Worm (Caenorhabditis elegans) whole organism, young adult: ENCODE results near the gene abhd-14.

Experiments
- B0035.1 ChIP-seq: sonication (generic microtip); optimal IDR thresholded peaks from 2 replicates; lab custom pipeline; 2016; ENCODE audit warnings: missing genetic modification characterization, mild to moderate bottlenecking, missing compliant biosample characterization, missing genotype, missing genetic modification reagents
- C17E4.6 ChIP-seq: fragments of 200-800 bp; sonication (Bioruptor generic); IDR thresholded peaks from 2 replicates; pipeline ENCODE4 v1.3.6; 2022; ENCODE audit warnings: missing genetic modification reagents, missing genetic modification characterization, missing compliant biosample characterization
- F37B4.10 ChIP-seq: fragments of 200-800 bp; sonication (Bioruptor generic); IDR thresholded peaks from 2 replicates; pipeline ENCODE4 v1.3.6; 2022; ENCODE audit warnings: missing genetic modification characterization, missing compliant biosample characterization
- F49E8.2 ChIP-seq: sonication (generic microtip); optimal IDR thresholded peaks from 3 replicates; lab custom pipeline; 2017; ENCODE audit warnings: missing genetic modification characterization, mild to moderate bottlenecking, missing compliant biosample characterization, antibody characterized with exemption, moderate library complexity; ENCODE audit not compliant: insufficient read depth
- K12H6.12 ChIP-seq: fragments of 200-800 bp; sonication (Bioruptor generic); optimal IDR thresholded peaks from 2 replicates; lab custom pipeline; 2018; ENCODE audit warnings: mild to moderate bottlenecking, missing genetic modification characterization, missing compliant biosample characterization
- T07F8.4 ChIP-seq: sonication (generic microtip); optimal IDR thresholded peaks from 2 replicates; lab custom pipeline; 2016; ENCODE audit warnings: mild to moderate bottlenecking, missing genetic modification characterization, moderate library complexity, missing compliant biosample characterization
- T26A5.8 ChIP-seq: sonication (generic microtip); optimal IDR thresholded peaks from 2 replicates; lab custom pipeline; 2016; ENCODE audit warnings: missing genetic modification characterization, missing compliant biosample characterization
- Y53F4B.3 ChIP-seq: fragments of 200-800 bp; sonication (Bioruptor generic); IDR thresholded peaks from 2 replicates; pipeline ENCODE4 v1.3.6; 2022; ENCODE audit warnings: missing genetic modification reagents, missing genetic modification characterization, missing compliant biosample characterization
- Y67H2A.10 ChIP-seq: fragments of 200-800 bp; sonication (Bioruptor generic); conservative IDR thresholded peaks from 2 replicates; pipeline ENCODE4 v1.3.6; 2022; ENCODE audit warnings: missing genetic modification reagents, missing genetic modification characterization, missing compliant biosample characterization
- ZK185.1 ChIP-seq: sonication (generic microtip); optimal IDR thresholded peaks from 2 replicates; lab custom pipeline; 2016; ENCODE audit warnings: mild to moderate bottlenecking, missing genetic modification characterization, missing compliant biosample characterization; ENCODE audit not compliant: poor library complexity, severe bottlenecking
- akir-1 ChIP-seq: fragments of 200-800 bp; sonication (Bioruptor generic); optimal IDR thresholded peaks from 2 replicates; lab custom pipeline; 2018; ENCODE audit warnings: mild to moderate bottlenecking, missing genetic modification characterization, moderate library complexity, missing compliant biosample characterization
- attf-5 ChIP-seq: fragments of 200-800 bp; sonication (Bioruptor generic); optimal IDR thresholded peaks from 2 replicates; lab custom pipeline; 2018; ENCODE audit warnings: mild to moderate bottlenecking, missing genetic modification characterization, missing compliant biosample characterization
- bed-1 ChIP-seq: fragments of 200-800 bp; sonication (Bioruptor generic); IDR thresholded peaks from 2 replicates; pipeline ENCODE4 v1.3.6; 2022; ENCODE audit warnings: missing genetic modification reagents, missing genetic modification characterization, missing compliant biosample characterization
- bed-2 ChIP-seq: fragments of 200-800 bp; sonication (Bioruptor generic); IDR thresholded peaks from 2 replicates; pipeline ENCODE4 v1.3.6; 2022; ENCODE audit warnings: missing genetic modification reagents, missing genetic modification characterization, missing compliant biosample characterization
- cebp-1 ChIP-seq, 2 experiments: fragments of 200-800 bp in 1 of 2; sonication (Bioruptor generic) in 1 of 2; sonication (generic microtip) in 1 of 2; IDR thresholded peaks in 1 of 2; optimal IDR thresholded peaks in 1 of 2; 2 replicates each; pipeline versions ENCODE4 v1.3.6 to Lab custom; 2017 to 2022; ENCODE audit warnings: missing compliant biosample characterization in 2 of 2, missing genetic modification characterization in 2 of 2, mild to moderate bottlenecking in 1 of 2, missing genetic modification reagents in 1 of 2, moderate library complexity in 1 of 2
- ceh-40 ChIP-seq: fragments of 200-800 bp; sonication (Bioruptor generic); IDR thresholded peaks from 2 replicates; pipeline ENCODE4 v1.3.6; 2022; ENCODE audit warnings: missing genetic modification characterization, missing compliant biosample characterization
- ceh-79 ChIP-seq: sonication (generic microtip); optimal IDR thresholded peaks from 2 replicates; lab custom pipeline; 2017; ENCODE audit warnings: mild to moderate bottlenecking, missing genetic modification characterization, missing compliant biosample characterization
- ceh-91 ChIP-seq: fragments of 200-800 bp; sonication (Bioruptor generic); IDR thresholded peaks from 2 replicates; pipeline ENCODE4 v1.3.6; 2022; ENCODE audit warnings: missing genetic modification reagents, missing genetic modification characterization, missing compliant biosample characterization
- chd-7 ChIP-seq: sonication (generic microtip); optimal IDR thresholded peaks from 2 replicates; lab custom pipeline; 2016; ENCODE audit warnings: mild to moderate bottlenecking, missing genetic modification characterization, moderate library complexity, missing compliant biosample characterization
- die-1 ChIP-seq: sonication (generic microtip); optimal IDR thresholded peaks from 2 replicates; lab custom pipeline; 2016; ENCODE audit warnings: missing genotype, mild to moderate bottlenecking, missing genetic modification characterization, missing compliant biosample characterization
- egl-44 ChIP-seq: fragments of 200-800 bp; sonication (Bioruptor generic); IDR thresholded peaks from 2 replicates; pipeline ENCODE4 v1.3.6; 2022; ENCODE audit warnings: missing genetic modification reagents, missing genetic modification characterization, missing compliant biosample characterization
- egrh-3 ChIP-seq: fragments of 200-800 bp; sonication (Bioruptor generic); IDR thresholded peaks from 2 replicates; pipeline ENCODE4 v1.3.6; 2022; ENCODE audit warnings: missing genetic modification reagents, missing genetic modification characterization, missing compliant biosample characterization
- gei-17 ChIP-seq: fragments of 200-800 bp; sonication (Bioruptor generic); optimal IDR thresholded peaks from 2 replicates; lab custom pipeline; 2018; ENCODE audit warnings: mild to moderate bottlenecking, missing genetic modification characterization, missing compliant biosample characterization
- him-1 ChIP-seq: sonication (generic microtip); optimal IDR thresholded peaks from 2 replicates; lab custom pipeline; 2016; ENCODE audit warnings: missing genotype, missing genetic modification reagents, missing genetic modification characterization, missing compliant biosample characterization
- hmg-1.2 ChIP-seq: fragments of 200-800 bp; sonication (Bioruptor generic); IDR thresholded peaks from 2 replicates; pipeline ENCODE4 v1.3.6; 2022; ENCODE audit warnings: missing genetic modification reagents, missing genetic modification characterization, missing compliant biosample characterization
- hsf-1 ChIP-seq: fragments of 200-800 bp; sonication (Bioruptor generic); IDR thresholded peaks from 2 replicates; pipeline ENCODE4 v1.3.6; 2022; ENCODE audit warnings: missing genetic modification reagents, missing genetic modification characterization, missing compliant biosample characterization
- let-607 ChIP-seq, 2 experiments: fragments of 200-800 bp in 1 of 2; sonication (Bioruptor generic) in 1 of 2; sonication (generic microtip) in 1 of 2; optimal IDR thresholded peaks; 2 replicates each; lab custom pipeline; 2016 to 2018; ENCODE audit warnings: mild to moderate bottlenecking in 2 of 2, missing compliant biosample characterization in 2 of 2, missing genetic modification characterization in 2 of 2, moderate library complexity in 2 of 2, missing genotype in 1 of 2
- lin-35 ChIP-seq, 3 experiments: fragments of 150-350 bp in 2 of 3; sonication (generic microtip) in 1 of 3; optimal IDR thresholded peaks; 2 replicates each; lab custom pipeline; 2014 to 2018; ENCODE audit warnings: missing biosample characterization in 3 of 3, missing genetic modification characterization in 3 of 3, missing genetic modification reagents in 3 of 3
- lin-40 ChIP-seq: sonication (generic microtip); optimal IDR thresholded peaks from 2 replicates; lab custom pipeline; 2016; ENCODE audit warnings: missing genetic modification characterization, mild to moderate bottlenecking, missing compliant biosample characterization, missing genotype, missing genetic modification reagents
- madf-3 ChIP-seq: fragments of 200-800 bp; sonication (Bioruptor generic); IDR thresholded peaks from 2 replicates; pipeline ENCODE4 v1.3.6; 2022; ENCODE audit warnings: missing genetic modification reagents, missing genetic modification characterization, missing compliant biosample characterization
- nhr-179 ChIP-seq: sonication (generic microtip); optimal IDR thresholded peaks from 2 replicates; lab custom pipeline; 2016; ENCODE audit warnings: mild to moderate bottlenecking, missing genetic modification characterization, missing compliant biosample characterization
- nhr-27 ChIP-seq: fragments of 200-800 bp; sonication (Bioruptor generic); optimal IDR thresholded peaks from 2 replicates; lab custom pipeline; 2018; ENCODE audit warnings: mild to moderate bottlenecking, missing genetic modification characterization, moderate library complexity, missing compliant biosample characterization
- nhr-80 ChIP-seq: sonication (generic microtip); optimal IDR thresholded peaks from 2 replicates; lab custom pipeline; 2016; ENCODE audit warnings: missing genetic modification characterization, missing compliant biosample characterization
- nhr-90 ChIP-seq: sonication (generic microtip); optimal IDR thresholded peaks from 2 replicates; lab custom pipeline; 2016; ENCODE audit warnings: missing genotype, mild to moderate bottlenecking, missing genetic modification characterization, missing compliant biosample characterization
- pha-4 ChIP-seq: fragments of 150-350 bp; sonication (generic microtip); optimal IDR thresholded peaks from 2 replicates; lab custom pipeline; 2014; ENCODE audit warnings: missing biosample characterization, missing genetic modification reagents, missing genetic modification characterization
- rec-8 ChIP-seq, 2 experiments: sonication (generic microtip); optimal IDR thresholded peaks; 2 replicates each; lab custom pipeline; 2016; ENCODE audit warnings: mild to moderate bottlenecking in 2 of 2, missing genetic modification characterization in 2 of 2, missing genetic modification reagents in 2 of 2, missing genotype in 2 of 2, missing biosample characterization in 1 of 2, missing compliant biosample characterization in 1 of 2, moderate library complexity in 1 of 2
- sea-2 ChIP-seq: fragments of 200-800 bp; sonication (Bioruptor generic); IDR thresholded peaks from 2 replicates; pipeline ENCODE4 v1.3.6; 2022; ENCODE audit warnings: missing genetic modification characterization, missing compliant biosample characterization
- snpc-1.1 ChIP-seq: sonication (generic microtip); optimal IDR thresholded peaks from 2 replicates; lab custom pipeline; 2017; ENCODE audit warnings: missing genetic modification characterization, mild to moderate bottlenecking, missing compliant biosample characterization, antibody characterized with exemption, moderate library complexity, missing genotype, missing genetic modification reagents; ENCODE audit not compliant: insufficient read depth
- zfh-2 ChIP-seq: fragments of 200-800 bp; sonication (Bioruptor generic); conservative IDR thresholded peaks from 2 replicates; pipeline ENCODE4 v1.3.6; 2022; ENCODE audit warnings: missing genetic modification reagents, missing genetic modification characterization, missing compliant biosample characterization
- ztf-18 ChIP-seq: sonication (generic microtip); optimal IDR thresholded peaks from 2 replicates; lab custom pipeline; 2016; ENCODE audit warnings: missing genotype, mild to moderate bottlenecking, missing genetic modification characterization, missing compliant biosample characterization
- ztf-22 ChIP-seq: fragments of 200-800 bp; sonication (Bioruptor generic); optimal IDR thresholded peaks from 2 replicates; lab custom pipeline; 2018; ENCODE audit warnings: mild to moderate bottlenecking, missing genetic modification characterization, moderate library complexity, missing compliant biosample characterization

Gene abhd-14

DNA sequence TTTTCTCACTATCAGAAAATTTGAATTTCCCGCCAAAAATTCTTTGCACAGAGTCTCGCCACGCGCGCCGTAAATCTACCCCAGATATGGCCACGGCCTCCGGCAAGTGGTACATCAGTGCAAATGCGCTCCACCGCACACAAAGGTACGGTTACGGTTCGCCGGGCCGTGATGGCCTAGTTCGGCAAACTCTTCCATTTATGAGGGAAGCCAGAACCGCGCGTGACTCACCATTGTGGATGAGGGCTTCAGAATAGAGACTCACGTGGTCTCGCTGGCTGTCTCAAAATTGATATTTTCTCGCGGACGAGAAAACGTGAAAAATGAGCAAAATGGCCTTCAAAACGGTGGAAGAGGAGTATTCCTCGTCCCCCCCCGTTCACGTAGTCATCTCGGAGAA lies 10.0 kb downstream of the abhd-14 start (continued):
- no peak for TF ChIP-seq bed-1 (GFP tag; lab: Robert Waterston, UW)

DNA sequence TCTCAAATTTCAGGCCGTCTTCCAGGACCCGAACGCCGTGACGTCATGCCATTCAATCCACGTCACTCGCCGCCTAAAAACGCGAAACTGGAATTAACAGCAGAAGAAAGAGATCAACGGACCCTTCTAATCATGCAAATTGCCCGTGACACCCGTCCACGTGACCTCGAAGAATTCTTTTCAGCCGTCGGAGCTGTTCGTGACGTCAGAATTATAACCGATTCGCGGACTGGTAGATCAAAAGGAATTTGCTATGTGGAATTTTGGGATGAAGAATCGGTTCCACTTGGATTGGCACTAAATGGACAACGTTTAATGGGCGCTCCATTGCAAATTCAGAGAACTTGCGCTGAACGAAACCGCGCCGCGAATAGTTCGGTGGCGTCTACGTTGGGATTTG lies 14.4 kb downstream of the abhd-14 start:
- TF ChIP-seq rec-8 (tag; optimal IDR thresholded peaks at IDR 0.05; lab: Kevin White, UChicago) = no peak
- no peak for TF ChIP-seq chd-7 (tag; lab: Kevin White, UChicago)
- no peak for TF ChIP-seq C17E4.6 (GFP tag; lab: Robert Waterston, UW)
- TF ChIP-seq pha-4 (tag; lab: Kevin White, UChicago) = no peak
- no peak for TF ChIP-seq let-607 (tag; optimal IDR thresholded peaks at IDR 0.05; lab: Kevin White, UChicago)
- no peak for TF ChIP-seq F37B4.10 (GFP tag; lab: Robert Waterston, UW)
- TF ChIP-seq akir-1 = no peak
- no peak for TF ChIP-seq nhr-179 (tag; lab: Kevin White, UChicago)
- no peak for TF ChIP-seq cebp-1 (GFP tag; IDR thresholded peaks at IDR 0.05; lab: Robert Waterston, UW)
- no peak for TF ChIP-seq cebp-1 (tag; optimal IDR thresholded peaks at IDR 0.05; lab: Kevin White, UChicago)
- no peak for TF ChIP-seq him-1 (tag; lab: Kevin White, UChicago)
- no peak for TF ChIP-seq K12H6.12
- no peak for TF ChIP-seq T07F8.4 (tag; lab: Kevin White, UChicago)

ce11 chrIV:1013233-1013798 lies 16.5 kb downstream of the abhd-14 start:
- TF ChIP-seq egrh-3 (GFP tag; lab: Robert Waterston, UW) (peak; percentile 40; the same call in 1 of the 2 replicates), ZK185.1 (tag; lab: Kevin White, UChicago) (no peak), zfh-2 (peak; percentile 66)

ce11 chrIV:1012447-1012846 lies 17.4 kb downstream of the abhd-14 start, which contains the start of gene rbm-39:
rbm-39 (plus strand) TSS chrIV:1012624.
- TF ChIP-seq hsf-1 (GFP tag; lab: Robert Waterston, UW) = peak; percentile 33; the same call in 1 of the 2 replicates
- TF ChIP-seq sea-2 (GFP tag; lab: Robert Waterston, UW) = no peak
- no peak for TF ChIP-seq die-1 (tag; lab: Kevin White, UChicago)
- no peak for TF ChIP-seq gei-17
- no peak for TF ChIP-seq bed-2 (GFP tag; lab: Robert Waterston, UW)
- TF ChIP-seq Y67H2A.10 = peak; percentile 79
- peak in 2 of 3 experiments; percentile 40 to 76 for TF ChIP-seq lin-35 (GFP tag; optimal IDR thresholded peaks at IDR 0.05; lab: Kevin White, UChicago)
- TF ChIP-seq B0035.1 = no peak
- peak; percentile 71 for TF ChIP-seq hmg-1.2
- 0 out of 2 replicates have a peak, but pooled peaks have one; percentile 18 for TF ChIP-seq zfh-2
- peak; percentile 100 for TF ChIP-seq madf-3 (GFP tag; lab: Robert Waterston, UW)
- no peak for TF ChIP-seq F37B4.10 (GFP tag; lab: Robert Waterston, UW)
- TF ChIP-seq ztf-22 (GFP tag; lab: Kevin White, UChicago) = no peak
- TF ChIP-seq ceh-91 (GFP tag; lab: Robert Waterston, UW) = peak; percentile 71
- peak; percentile 90 for TF ChIP-seq attf-5
- TF ChIP-seq nhr-80 (tag; lab: Kevin White, UChicago) = no peak
- TF ChIP-seq K12H6.12 = peak; percentile 75
- TF ChIP-seq snpc-1.1 = peak; percentile 50
- no peak for TF ChIP-seq nhr-27 (tag; lab: Kevin White, UChicago)
- peak; percentile 46; the same call in 1 of the 2 replicates for TF ChIP-seq Y53F4B.3 (GFP tag; lab: Robert Waterston, UW)
- TF ChIP-seq lin-40 (tag; lab: Kevin White, UChicago) = peak; percentile 77
- TF ChIP-seq ceh-40 (GFP tag; lab: Robert Waterston, UW) = no peak
- no peak for TF ChIP-seq T26A5.8 (tag; lab: Kevin White, UChicago)
- no peak for TF ChIP-seq ztf-18 (tag; lab: Kevin White, UChicago)
- peak in 1 of 2 experiments; percentile 13 for TF ChIP-seq let-607 (tag; optimal IDR thresholded peaks at IDR 0.05; lab: Kevin White, UChicago)
- TF ChIP-seq ceh-79 = no peak
- TF ChIP-seq nhr-90 (tag; lab: Kevin White, UChicago) = no peak
- no peak for TF ChIP-seq rec-8 (tag; optimal IDR thresholded peaks at IDR 0.05; lab: Kevin White, UChicago)
- peak; percentile 31 for TF ChIP-seq F49E8.2 (tag; lab: Kevin White, UChicago)
- no peak for TF ChIP-seq egl-44
